Worm (Caenorhabditis elegans): Measurements from ENCODE around the gene Y62H9A.14.

DNA sequence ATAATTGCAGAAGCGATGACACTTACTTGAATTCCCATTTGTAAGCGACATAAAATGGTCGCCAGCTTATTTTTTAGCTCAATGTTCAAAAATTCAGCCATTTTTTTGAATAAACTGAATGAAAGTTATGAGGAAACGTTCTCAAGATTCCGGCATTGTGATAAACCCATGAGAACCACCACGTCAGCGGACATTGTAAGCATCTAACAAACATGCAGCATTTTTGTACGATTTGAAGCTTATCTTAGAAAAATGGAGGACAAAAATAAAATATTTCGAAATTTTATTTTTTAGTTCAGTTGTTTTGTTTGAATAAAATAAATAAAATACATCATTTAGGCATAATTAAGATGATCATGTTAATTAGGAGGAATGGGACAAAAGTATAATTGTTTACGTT is 32.2 kb downstream of the Y62H9A.14 start, which contains the start of gene T08D10.4:
- no peak for TF ChIP-seq hlh-4 (tag; optimal IDR thresholded peaks at IDR 0.05)
- no peak for TF ChIP-seq lin-14 (GFP tag; optimal IDR thresholded peaks at IDR 0.05)
- no peak for TF ChIP-seq mep-1 (tag; optimal IDR thresholded peaks at IDR 0.05)
- TF ChIP-seq egl-13 (tag; optimal IDR thresholded peaks at IDR 0.05) = no peak
- TF ChIP-seq nhr-90 (tag; optimal IDR thresholded peaks at IDR 0.05; ENCODE audit: poor library complexity) = no peak
- no peak for TF ChIP-seq hlh-17 (GFP tag; optimal IDR thresholded peaks at IDR 0.05; ENCODE audit: borderline replicate concordance)

Measured in whole organism, L1 larva.